Fruit fly (Drosophila melanogaster) whole organism, embryonic: ENCODE measurements around the gene Eip63E.

ENCODE experiments used
- CG11560 ChIP-seq: fragments of 200-800 bp; sonication (Bioruptor generic); IDR thresholded peaks from 3 replicates; pipeline ENCODE4 v1.3.6; 2022; ENCODE audit warnings: missing biosample characterization, missing genetic modification characterization
- CG11723 ChIP-seq: fragments of 200-800 bp; sonication (Bioruptor generic); optimal IDR thresholded peaks from 2 replicates; lab custom pipeline; 2017; ENCODE audit warnings: missing biosample characterization, mild to moderate bottlenecking, missing genetic modification characterization
- CG12236 ChIP-seq: fragments of 200-800 bp; sonication (Bioruptor generic); optimal IDR thresholded peaks from 2 replicates; lab custom pipeline; 2016; ENCODE audit warnings: missing biosample characterization, missing genetic modification characterization
- CG12299 ChIP-seq: fragments of 200-800 bp; sonication (Bioruptor generic); optimal IDR thresholded peaks from 2 replicates; lab custom pipeline; 2018; ENCODE audit warnings: missing biosample characterization, mild to moderate bottlenecking, missing genetic modification characterization
- CG12659 ChIP-seq: fragments of 200-800 bp; sonication (Bioruptor generic); optimal IDR thresholded peaks from 3 replicates; lab custom pipeline; 2017; ENCODE audit warnings: mild to moderate bottlenecking, missing biosample characterization, missing genetic modification reagents, missing genetic modification characterization
- CG13123 ChIP-seq: fragments of 200-800 bp; sonication (Bioruptor generic); optimal IDR thresholded peaks from 2 replicates; lab custom pipeline; 2016; ENCODE audit warnings: missing biosample characterization, missing genetic modification characterization
- CG4360 ChIP-seq: fragments of 200-800 bp; sonication (Bioruptor generic); IDR thresholded peaks from 2 replicates; pipeline ENCODE4 v1.3.6; 2022; ENCODE audit warnings: missing biosample characterization, missing genetic modification characterization
- CG4424 ChIP-seq: fragments of 200-800 bp; sonication (Bioruptor generic); optimal IDR thresholded peaks from 3 replicates; lab custom pipeline; 2016; ENCODE audit warnings: missing biosample characterization, missing genetic modification characterization
- CG6654 ChIP-seq: fragments of 200-800 bp; sonication (Bioruptor generic); optimal IDR thresholded peaks from 2 replicates; lab custom pipeline; 2017; ENCODE audit warnings: missing biosample characterization, mild to moderate bottlenecking, missing genetic modification characterization
- CG6689 ChIP-seq: fragments of 200-800 bp; sonication (Bioruptor generic); IDR thresholded peaks from 2 replicates; pipeline ENCODE4 v1.3.6; 2022; ENCODE audit warnings: missing biosample characterization, missing genetic modification characterization
- CG8290 ChIP-seq, 3 experiments: fragments of 200-800 bp; sonication (Bioruptor generic); optimal IDR thresholded peaks; 2 replicates each; lab custom pipeline; 2016 to 2019; ENCODE audit warnings: missing biosample characterization in 3 of 3, missing genetic modification characterization in 3 of 3, mild to moderate bottlenecking in 2 of 3, moderate library complexity in 1 of 3
- CG8765 ChIP-seq: fragments of 200-800 bp; sonication (Bioruptor generic); IDR thresholded peaks from 2 replicates; pipeline ENCODE4 v1.3.6; 2022; ENCODE audit warnings: missing biosample characterization, missing genetic modification characterization
- CG9609 ChIP-seq: fragments of 200-800 bp; sonication (Bioruptor generic); optimal IDR thresholded peaks from 3 replicates; lab custom pipeline; 2016; ENCODE audit warnings: missing biosample characterization, missing genetic modification characterization
- CG9727 ChIP-seq: fragments of 200-800 bp; sonication (Bioruptor generic); optimal IDR thresholded peaks from 3 replicates; lab custom pipeline; 2017; ENCODE audit warnings: missing biosample characterization, mild to moderate bottlenecking, missing genetic modification characterization
- CG9932 ChIP-seq: fragments of 200-800 bp; sonication (Bioruptor generic); IDR thresholded peaks from 2 replicates; pipeline ENCODE4 v1.3.6; 2022; ENCODE audit warnings: missing biosample characterization, missing genetic modification characterization
- Dbx ChIP-seq: fragments of 200-800 bp; sonication (Bioruptor generic); IDR thresholded peaks from 3 replicates; pipeline ENCODE4 v1.3.6; 2022; ENCODE audit warnings: missing biosample characterization, missing genetic modification characterization
- Ets97D ChIP-seq: fragments of 200-800 bp; sonication (Bioruptor generic); optimal IDR thresholded peaks from 3 replicates; lab custom pipeline; 2016; ENCODE audit warnings: missing biosample characterization, missing genetic modification characterization
- Max ChIP-seq: fragments of 200-800 bp; sonication (Bioruptor generic); optimal IDR thresholded peaks from 2 replicates; lab custom pipeline; 2016; ENCODE audit warnings: missing biosample characterization, mild to moderate bottlenecking, missing genetic modification characterization
- Nf-YB ChIP-seq: fragments of 200-800 bp; sonication (Bioruptor generic); optimal IDR thresholded peaks from 3 replicates; lab custom pipeline; 2019; ENCODE audit warnings: missing biosample characterization, mild to moderate bottlenecking, missing genetic modification characterization, moderate library complexity
- Xrp1 ChIP-seq: fragments of 200-800 bp; sonication (Bioruptor generic); IDR thresholded peaks from 2 replicates; pipeline ENCODE4 v1.3.6; 2022; ENCODE audit warnings: missing biosample characterization, missing genetic modification characterization
- ac ChIP-seq: fragments of 200-800 bp; sonication (Bioruptor generic); optimal IDR thresholded peaks from 3 replicates; lab custom pipeline; 2017; ENCODE audit warnings: missing biosample characterization, mild to moderate bottlenecking, missing genetic modification characterization
- aop ChIP-seq: fragments of 200-800 bp; sonication (Bioruptor generic); IDR thresholded peaks from 2 replicates; pipeline ENCODE4 v1.3.6; 2022; ENCODE audit warnings: missing biosample characterization, missing genetic modification characterization
- ap ChIP-seq: fragments of 200-800 bp; sonication (Bioruptor generic); IDR thresholded peaks from 2 replicates; pipeline ENCODE4 v1.3.6; 2022; ENCODE audit warnings: missing biosample characterization, missing genetic modification characterization
- ash1 ChIP-seq: fragments of 200-800 bp; sonication (Bioruptor generic); optimal IDR thresholded peaks from 2 replicates; lab custom pipeline; 2018; ENCODE audit warnings: missing biosample characterization, mild to moderate bottlenecking, missing genetic modification characterization
- bbx ChIP-seq: fragments of 200-800 bp; sonication (Bioruptor generic); IDR thresholded peaks from 2 replicates; pipeline ENCODE4 v1.3.6; 2022; ENCODE audit warnings: missing biosample characterization, missing genetic modification characterization; ENCODE audit not compliant: partially characterized antibody
- cad ChIP-seq: fragments of >200 bp; optimal IDR thresholded peaks from 2 replicates; lab custom pipeline; 2017; ENCODE audit warnings: missing biosample characterization, missing genetic modification characterization
- corto ChIP-seq: fragments of 200-800 bp; sonication (Bioruptor generic); optimal IDR thresholded peaks from 2 replicates; lab custom pipeline; 2016; ENCODE audit warnings: missing biosample characterization, mild to moderate bottlenecking, missing genetic modification characterization, moderate library complexity
- da ChIP-seq: fragments of 200-800 bp; sonication (Bioruptor generic); optimal IDR thresholded peaks from 2 replicates; lab custom pipeline; 2016; ENCODE audit warnings: missing biosample characterization, missing genetic modification characterization
- dati ChIP-seq: fragments of 200-800 bp; sonication (Bioruptor generic); IDR thresholded peaks from 2 replicates; pipeline ENCODE4 v1.3.6; 2022; ENCODE audit warnings: missing biosample characterization, missing genetic modification characterization
- esg ChIP-seq: fragments of 200-800 bp; sonication (Bioruptor generic); conservative IDR thresholded peaks from 2 replicates; pipeline ENCODE4 v1.3.6; 2022; ENCODE audit warnings: missing biosample characterization, missing genetic modification characterization
- ftz-f1 ChIP-seq: fragments of 200-800 bp; sonication (Bioruptor generic); optimal IDR thresholded peaks from 2 replicates; lab custom pipeline; 2016; ENCODE audit warnings: missing biosample characterization, missing genetic modification characterization
- hth ChIP-seq: fragments of >200 bp; optimal IDR thresholded peaks from 2 replicates; lab custom pipeline; 2017; ENCODE audit warnings: inconsistent platforms
- inv ChIP-seq: fragments of 200-800 bp; sonication (Bioruptor generic); IDR thresholded peaks from 2 replicates; pipeline ENCODE4 v1.3.6; 2022; ENCODE audit warnings: missing biosample characterization, missing genetic modification characterization; ENCODE audit not compliant: partially characterized antibody
- mam ChIP-seq: fragments of 200-800 bp; sonication (Bioruptor generic); optimal IDR thresholded peaks from 3 replicates; lab custom pipeline; 2016; ENCODE audit warnings: missing biosample characterization, missing genetic modification characterization
- nerfin-1 ChIP-seq: fragments of 200-800 bp; sonication (Bioruptor generic); optimal IDR thresholded peaks from 3 replicates; lab custom pipeline; 2019; ENCODE audit warnings: missing biosample characterization, mild to moderate bottlenecking, missing genetic modification characterization, moderate library complexity
- nom ChIP-seq: fragments of 200-800 bp; sonication (Bioruptor generic); optimal IDR thresholded peaks from 2 replicates; lab custom pipeline; 2017; ENCODE audit warnings: missing biosample characterization, missing genetic modification characterization, mild to moderate bottlenecking, moderate library complexity, missing genetic modification reagents
- onecut ChIP-seq: fragments of 200-800 bp; sonication (Bioruptor generic); IDR thresholded peaks from 2 replicates; pipeline ENCODE4 v1.3.6; 2022; ENCODE audit warnings: missing biosample characterization, missing genetic modification characterization
- org-1 ChIP-seq: fragments of 200-800 bp; sonication (Bioruptor generic); optimal IDR thresholded peaks from 2 replicates; lab custom pipeline; 2017; ENCODE audit warnings: missing biosample characterization, missing genetic modification characterization
- pan ChIP-seq, 4 experiments: fragments of >200 bp in 3 of 4; fragments of 200-800 bp in 1 of 4; sonication (Bioruptor generic) in 1 of 4; optimal IDR thresholded peaks in 3 of 4; IDR thresholded peaks in 1 of 4; 2 replicates each; pipeline versions ENCODE4 v1.3.6 to Lab custom; 2017 to 2022; ENCODE audit warnings: missing biosample characterization in 2 of 4, missing genetic modification characterization in 2 of 4, mixed read lengths in 1 of 4
- pho ChIP-seq: fragments of 200-800 bp; sonication (Bioruptor generic); optimal IDR thresholded peaks from 2 replicates; lab custom pipeline; 2016; ENCODE audit warnings: missing biosample characterization, missing genetic modification characterization
- schlank ChIP-seq: fragments of 200-800 bp; sonication (Bioruptor generic); optimal IDR thresholded peaks from 2 replicates; lab custom pipeline; 2018; ENCODE audit warnings: missing biosample characterization, mild to moderate bottlenecking, missing genetic modification characterization
- scrt ChIP-seq: fragments of 200-800 bp; sonication (Bioruptor generic); optimal IDR thresholded peaks from 2 replicates; lab custom pipeline; 2018; ENCODE audit warnings: missing biosample characterization, mild to moderate bottlenecking, missing genetic modification characterization, moderate library complexity
- so ChIP-seq: fragments of 200-800 bp; sonication (Bioruptor generic); IDR thresholded peaks from 3 replicates; pipeline ENCODE4 v1.3.6; 2022; ENCODE audit warnings: missing biosample characterization, missing genetic modification characterization
- stc ChIP-seq: fragments of 200-800 bp; sonication (Bioruptor generic); IDR thresholded peaks from 2 replicates; pipeline ENCODE4 v1.3.6; 2022; ENCODE audit warnings: missing biosample characterization, missing genetic modification characterization
- tap ChIP-seq: fragments of 200-800 bp; optimal IDR thresholded peaks from 3 replicates; lab custom pipeline; 2019; ENCODE audit warnings: missing biosample characterization, mild to moderate bottlenecking, missing genetic modification characterization, moderate library complexity
- vfl ChIP-seq: fragments of 200-800 bp; sonication (Bioruptor generic); optimal IDR thresholded peaks from 2 replicates; lab custom pipeline; 2016; ENCODE audit warnings: missing biosample characterization, missing genetic modification characterization
- zen ChIP-seq: fragments of 200-800 bp; sonication (Bioruptor generic); optimal IDR thresholded peaks from 3 replicates; lab custom pipeline; 2018; ENCODE audit warnings: missing biosample characterization, mild to moderate bottlenecking, missing genetic modification characterization, moderate library complexity
- zen2 ChIP-seq: fragments of 200-800 bp; sonication (Bioruptor generic); IDR thresholded peaks from 3 replicates; pipeline ENCODE4 v1.3.6; 2022; ENCODE audit warnings: missing biosample characterization, missing genetic modification characterization; ENCODE audit not compliant: partially characterized antibody

Eip63E gene

DNA sequence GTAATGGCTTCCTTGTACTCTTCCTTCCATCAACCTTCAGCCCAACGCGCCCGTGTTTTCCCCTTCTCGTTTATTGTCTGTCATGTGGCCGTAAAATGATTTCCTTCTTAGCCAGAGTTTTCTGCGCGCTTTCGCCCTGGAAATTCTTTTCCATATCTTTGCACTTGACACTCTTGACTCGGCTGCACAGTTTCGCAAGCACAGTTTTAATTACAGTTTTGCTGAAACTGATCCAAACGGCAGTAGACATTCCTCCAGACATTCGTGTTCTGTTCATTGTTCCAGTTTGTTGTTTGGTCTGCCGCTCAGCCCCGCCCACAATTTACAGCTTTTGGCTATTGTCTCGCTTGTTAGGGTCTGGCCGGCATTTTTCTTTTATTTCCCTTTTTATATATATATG, 45.0 kb downstream of the Eip63E start:
- no peak for TF ChIP-seq da
- TF ChIP-seq nerfin-1 (tag; lab: Kevin White, UChicago), result peak; percentile 28
- TF ChIP-seq CG12299 (tag; lab: Kevin White, UChicago), result no peak
- no peak for TF ChIP-seq CG11560 (tag; lab: Robert Waterston, UW)
- TF ChIP-seq CG8290 (GFP tag; optimal IDR thresholded peaks at IDR 0.05; lab: Kevin White, UChicago), result no peak
- no peak for TF ChIP-seq CG8290 (tag; optimal IDR thresholded peaks at IDR 0.05; lab: Kevin White, UChicago)
- TF ChIP-seq vfl (GFP tag; lab: Kevin White, UChicago), result no peak
- no peak for TF ChIP-seq esg (GFP tag; lab: Robert Waterston, UW)
- no peak for TF ChIP-seq ac (GFP tag; lab: Kevin White, UChicago)
- no peak for TF ChIP-seq hth (lab: Kevin White, UChicago)
- no peak for TF ChIP-seq zen (tag; lab: Kevin White, UChicago)
- TF ChIP-seq aop, result no peak
- TF ChIP-seq Dbx (GFP tag; lab: Robert Waterston, UW), result no peak
- TF ChIP-seq CG6654 (GFP tag; lab: Kevin White, UChicago), result peak; percentile 95
- TF ChIP-seq cad (GFP tag; lab: Kevin White, UChicago), result peak; percentile 82

- TF ChIP-seq inv (GFP tag; lab: Robert Waterston, UW) (no peak), zen2 (GFP tag; lab: Robert Waterston, UW) (no peak), bbx (GFP tag; lab: Robert Waterston, UW) (no peak), CG4360 (GFP tag; lab: Robert Waterston, UW) (no peak), Nf-YB (peak; percentile 53), ftz-f1 (GFP tag; lab: Kevin White, UChicago) (no peak), pho (GFP tag; lab: Kevin White, UChicago) (peak; percentile 43), schlank (tag; lab: Kevin White, UChicago) (no peak), mam (GFP tag; lab: Kevin White, UChicago) (peak; percentile 42), CG9609 (GFP tag; lab: Kevin White, UChicago) (no peak), ash1 (GFP tag; lab: Kevin White, UChicago) (no peak), CG9932 (no peak; the same call in 1 of the 2 replicates), Xrp1 (GFP tag; lab: Robert Waterston, UW) (peak; percentile 88), ap (GFP tag; lab: Robert Waterston, UW) (peak; percentile 57; the same call in 1 of the 2 replicates), CG11560 (tag; lab: Robert Waterston, UW) (0 out of 3 replicates have a peak, but pooled peaks have one; percentile 49), org-1 (GFP tag; lab: Kevin White, UChicago) (peak; percentile 72), Ets97D (no peak), CG12236 (GFP tag; lab: Kevin White, UChicago) (no peak), CG6689 (GFP tag; lab: Robert Waterston, UW) (peak; percentile 78), dati (GFP tag; lab: Robert Waterston, UW) (no peak), nom (GFP tag; lab: Kevin White, UChicago) (no peak), corto (GFP tag; lab: Kevin White, UChicago) (no peak), tap (tag; lab: Kevin White, UChicago) (peak; percentile 72), pan (optimal IDR thresholded peaks at IDR 0.05; lab: Kevin White, UChicago) (no peak), pan (GFP tag; optimal IDR thresholded peaks at IDR 0.05 in 1 of 2, IDR thresholded peaks at IDR 0.05 in 1 of 2) (peak in 1 of 2 experiments; percentile 79), CG11723 (GFP tag; lab: Kevin White, UChicago) (no peak), scrt (GFP tag; lab: Kevin White, UChicago) (peak; percentile 61), CG12659 (GFP tag; lab: Kevin White, UChicago) (peak; percentile 58), stc (GFP tag; lab: Robert Waterston, UW) (peak; percentile 65; the same call in 1 of the 2 replicates), onecut (peak; percentile 69), CG4424 (GFP tag; lab: Kevin White, UChicago) (peak; percentile 65), Max (GFP tag; lab: Kevin White, UChicago) (peak; percentile 51), CG8765 (GFP tag; lab: Robert Waterston, UW) (no peak), so (GFP tag; lab: Robert Waterston, UW) (peak; percentile 72; the same call in 2 of the 3 replicates), CG13123 (GFP tag; lab: Kevin White, UChicago) (peak; percentile 34), CG9727 (GFP tag; lab: Kevin White, UChicago) (peak; percentile 78)
These were observed 51.4 kb downstream of the Eip63E start for dm6 chr3L:3566751-3567499.
